Worm (Caenorhabditis elegans) whole organism, early embryonic: ENCODE measurements around the gene EEED8.14.

Experiments
- B0310.2 ChIP-seq: sonication (generic microtip); optimal IDR thresholded peaks from 2 replicates; lab custom pipeline; 2016; ENCODE audit warnings: mild to moderate bottlenecking, missing genetic modification characterization, missing compliant biosample characterization
- ama-1 ChIP-seq: fragments of 150-350 bp; optimal IDR thresholded peaks from 2 replicates; lab custom pipeline; 2014
- ets-7 ChIP-seq: sonication (generic microtip); optimal IDR thresholded peaks from 2 replicates; lab custom pipeline; 2016; ENCODE audit warnings: missing genotype, missing genetic modification characterization, missing compliant biosample characterization
- hmbx-1 ChIP-seq: sonication (generic microtip); optimal IDR thresholded peaks from 2 replicates; lab custom pipeline; 2016; ENCODE audit warnings: mild to moderate bottlenecking, missing genetic modification characterization, missing compliant biosample characterization
- hnd-1 ChIP-seq: sonication (generic microtip); optimal IDR thresholded peaks from 2 replicates; lab custom pipeline; 2016; ENCODE audit warnings: missing genetic modification characterization, missing compliant biosample characterization
- scrt-1 ChIP-seq: fragments of 200-800 bp; sonication (Bioruptor generic); IDR thresholded peaks from 2 replicates; pipeline ENCODE4 v1.3.6; 2022; ENCODE audit warnings: missing genetic modification characterization, missing compliant biosample characterization
- sea-1 ChIP-seq: fragments of 200-800 bp; sonication (Bioruptor generic); conservative IDR thresholded peaks from 2 replicates; pipeline ENCODE4 v1.3.6; 2022; ENCODE audit warnings: missing genetic modification characterization, missing compliant biosample characterization
- tbx-11 ChIP-seq: fragments of 200-800 bp; sonication (Bioruptor generic); IDR thresholded peaks from 2 replicates; pipeline ENCODE4 v1.3.6; 2022; ENCODE audit warnings: missing genetic modification characterization, missing compliant biosample characterization
- tra-4 ChIP-seq: sonication (generic microtip); optimal IDR thresholded peaks from 2 replicates; lab custom pipeline; 2017; ENCODE audit warnings: missing genetic modification characterization, missing compliant biosample characterization

ce11 chrII:5459534-5459933, 45.7 kb upstream of the EEED8.14 start:
- TF ChIP-seq ama-1 = no peak
- no peak for TF ChIP-seq sea-1
- no peak for TF ChIP-seq hnd-1 (tag; lab: Kevin White, UChicago)
- TF ChIP-seq tra-4 (tag; lab: Kevin White, UChicago) = no peak
- TF ChIP-seq B0310.2 (tag; lab: Kevin White, UChicago) = no peak
- no peak for TF ChIP-seq hmbx-1
- TF ChIP-seq ets-7 (tag; lab: Kevin White, UChicago) = no peak
- TF ChIP-seq tbx-11 (GFP tag; lab: Robert Waterston, UW) = no peak
- TF ChIP-seq scrt-1 = no peak
